Worm (Caenorhabditis elegans): ENCODE data around the gene K03B8.11.

K03B8.11 gene

ce11 chrV:11373918-11374317 is 16.4 kb downstream of the K03B8.11 start:
- no peak for TF ChIP-seq eor-1 (tag; optimal IDR thresholded peaks at IDR 0.05)
- no peak for TF ChIP-seq R02D3.7 (tag; optimal IDR thresholded peaks at IDR 0.05)
- TF ChIP-seq elt-3 (tag; optimal IDR thresholded peaks at IDR 0.05): no peak
- TF ChIP-seq unc-39 (tag; optimal IDR thresholded peaks at IDR 0.05): no peak

DNA sequence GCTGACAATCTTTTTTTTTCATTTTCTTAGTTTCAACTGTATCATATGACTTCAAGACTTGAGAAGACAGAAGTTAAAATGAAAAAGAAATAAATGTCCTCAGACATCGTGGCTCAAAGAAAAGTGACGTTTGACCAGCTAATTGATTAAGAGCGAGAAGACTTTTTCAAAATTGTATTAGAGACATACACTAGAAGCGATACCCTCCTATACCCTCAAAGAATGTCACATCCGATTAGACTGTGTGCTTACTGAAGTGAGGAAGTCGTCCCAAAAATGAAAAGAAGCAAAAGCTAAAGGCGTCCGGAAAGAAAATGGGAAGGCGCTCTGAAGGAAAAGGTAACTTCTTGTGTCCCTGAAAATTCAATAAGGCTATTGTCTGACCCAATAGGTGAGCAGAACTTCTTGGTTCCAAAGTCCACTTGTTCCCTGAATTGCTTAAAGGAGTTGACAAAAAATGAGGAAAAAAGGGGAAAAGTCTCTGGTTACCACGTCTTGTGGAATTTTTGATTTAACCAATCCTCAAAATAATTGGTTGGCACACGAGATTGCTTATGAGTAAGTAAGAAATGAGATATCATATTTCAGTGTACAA is 17.9 kb downstream of the K03B8.11 start:
- TF ChIP-seq unc-39 (tag; optimal IDR thresholded peaks at IDR 0.05): no peak
- no peak for TF ChIP-seq nhr-23 (tag; optimal IDR thresholded peaks at IDR 0.05)
- no peak for TF ChIP-seq jun-1 (tag; optimal IDR thresholded peaks at IDR 0.05)
- TF ChIP-seq R02D3.7 (tag; optimal IDR thresholded peaks at IDR 0.05): no peak
- no peak for TF ChIP-seq sea-2 (GFP tag; optimal IDR thresholded peaks at IDR 0.05)
- no peak for TF ChIP-seq egl-27 (tag; optimal IDR thresholded peaks at IDR 0.05)
- no peak for TF ChIP-seq ceh-28 (tag; optimal IDR thresholded peaks at IDR 0.05)
- TF ChIP-seq ztf-11 (tag; optimal IDR thresholded peaks at IDR 0.05): no peak
- no peak for TF ChIP-seq elt-2 (tag; optimal IDR thresholded peaks at IDR 0.05)
- TF ChIP-seq pha-4 (tag; optimal IDR thresholded peaks at IDR 0.05): no peak
- no peak for TF ChIP-seq pqm-1 (tag; optimal IDR thresholded peaks at IDR 0.05)
- no peak for TF ChIP-seq lin-15B (tag; optimal IDR thresholded peaks at IDR 0.05)
- no peak for TF ChIP-seq eor-1 (tag; optimal IDR thresholded peaks at IDR 0.05)
- TF ChIP-seq ZK546.5 (tag; optimal IDR thresholded peaks at IDR 0.05): no peak
- no peak for TF ChIP-seq nhr-25 (tag; optimal IDR thresholded peaks at IDR 0.05)
- TF ChIP-seq ceh-9 (tag; optimal IDR thresholded peaks at IDR 0.05): no peak
- TF ChIP-seq daf-12 (tag; optimal IDR thresholded peaks at IDR 0.05): no peak
- TF ChIP-seq ceh-16 (tag; optimal IDR thresholded peaks at IDR 0.05): no peak
- TF ChIP-seq nhr-12 (tag; optimal IDR thresholded peaks at IDR 0.05): no peak

DNA sequence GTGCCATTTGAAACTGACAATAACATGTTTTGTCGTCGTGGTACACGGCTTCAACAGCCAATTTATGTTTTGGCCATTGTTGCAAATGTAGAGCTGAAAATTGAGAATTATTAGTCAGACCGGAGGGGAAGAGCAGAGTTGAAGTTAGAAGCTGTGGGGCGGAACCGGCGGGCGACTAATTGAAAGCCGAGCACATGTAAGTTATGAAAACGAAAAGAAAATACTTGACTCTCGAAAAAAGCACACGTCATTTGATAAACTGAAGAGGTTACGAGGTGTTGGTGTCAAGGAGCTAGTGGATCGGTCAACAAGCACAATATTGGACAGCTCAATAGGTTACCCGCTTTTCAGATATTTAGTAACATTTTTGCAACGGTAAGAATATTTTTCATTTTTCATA is 24.2 kb downstream of the K03B8.11 start, which contains the start of gene dop-5:
Gene dop-5, minus strand, starts transcription at position 101 of the 400 bp plus-strand sequence.
- TF ChIP-seq elt-1 (tag; optimal IDR thresholded peaks at IDR 0.05) (no peak), ceh-9 (tag; optimal IDR thresholded peaks at IDR 0.05) (no peak), unc-39 (tag; optimal IDR thresholded peaks at IDR 0.05) (no peak), nhr-67 (tag; optimal IDR thresholded peaks at IDR 0.05) (no peak), nhr-11 (tag; optimal IDR thresholded peaks at IDR 0.05) (no peak), nhr-28 (tag; optimal IDR thresholded peaks at IDR 0.05) (no peak), R02D3.7 (tag; optimal IDR thresholded peaks at IDR 0.05) (no peak), ceh-82 (tag; optimal IDR thresholded peaks at IDR 0.05) (no peak)

- no peak for TF ChIP-seq aly-2 (tag; optimal IDR thresholded peaks at IDR 0.05)
- no peak for TF ChIP-seq elt-3 (tag; optimal IDR thresholded peaks at IDR 0.05)
- TF ChIP-seq mdl-1 (tag; optimal IDR thresholded peaks at IDR 0.05): no peak
Observed at ce11 chrV:11363575-11363974, 26.7 kb downstream of the K03B8.11 start.

DNA sequence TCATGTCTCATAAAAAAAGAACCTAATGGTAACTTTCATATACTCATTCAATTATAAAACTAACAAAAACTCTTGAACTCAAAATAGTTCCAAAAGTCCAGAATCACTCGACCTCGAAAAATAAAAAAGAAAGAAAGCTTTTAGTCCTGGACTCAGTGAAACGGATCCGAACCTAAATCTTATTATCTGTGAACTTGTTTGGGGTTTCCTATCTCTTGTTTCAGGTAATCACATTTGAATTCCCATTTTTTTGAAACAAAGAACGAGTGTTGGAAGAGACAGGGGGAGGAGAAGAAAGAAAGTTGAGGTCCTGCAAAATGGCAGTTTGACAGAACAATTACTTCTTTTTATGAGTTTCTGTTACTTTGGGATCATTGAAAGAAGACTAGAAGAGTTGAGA is 36.0 kb downstream of the K03B8.11 start:
- TF ChIP-seq daf-12 (tag; optimal IDR thresholded peaks at IDR 0.05): no peak
- no peak for TF ChIP-seq nhr-67 (tag; optimal IDR thresholded peaks at IDR 0.05)
- no peak for TF ChIP-seq jun-1 (tag; optimal IDR thresholded peaks at IDR 0.05)
- TF ChIP-seq ztf-11 (tag; optimal IDR thresholded peaks at IDR 0.05): no peak
- TF ChIP-seq R02D3.7 (tag; optimal IDR thresholded peaks at IDR 0.05): no peak
- no peak for TF ChIP-seq tbx-2 (tag; optimal IDR thresholded peaks at IDR 0.05)
- no peak for TF ChIP-seq nhr-12 (tag; optimal IDR thresholded peaks at IDR 0.05)
- TF ChIP-seq unc-62 (GFP tag; optimal IDR thresholded peaks at IDR 0.05): no peak
- no peak for TF ChIP-seq fkh-10 (GFP tag; optimal IDR thresholded peaks at IDR 0.05)
- TF ChIP-seq hmg-11 (tag; optimal IDR thresholded peaks at IDR 0.05): no peak
- TF ChIP-seq ceh-9 (tag; optimal IDR thresholded peaks at IDR 0.05): no peak
- TF ChIP-seq elt-3 (tag; optimal IDR thresholded peaks at IDR 0.05): no peak
- TF ChIP-seq nhr-11 (tag; optimal IDR thresholded peaks at IDR 0.05): no peak
- TF ChIP-seq ceh-82 (tag; optimal IDR thresholded peaks at IDR 0.05): no peak
- no peak for TF ChIP-seq elt-2 (tag; optimal IDR thresholded peaks at IDR 0.05)
- TF ChIP-seq nhr-23 (tag; optimal IDR thresholded peaks at IDR 0.05): no peak

DNA sequence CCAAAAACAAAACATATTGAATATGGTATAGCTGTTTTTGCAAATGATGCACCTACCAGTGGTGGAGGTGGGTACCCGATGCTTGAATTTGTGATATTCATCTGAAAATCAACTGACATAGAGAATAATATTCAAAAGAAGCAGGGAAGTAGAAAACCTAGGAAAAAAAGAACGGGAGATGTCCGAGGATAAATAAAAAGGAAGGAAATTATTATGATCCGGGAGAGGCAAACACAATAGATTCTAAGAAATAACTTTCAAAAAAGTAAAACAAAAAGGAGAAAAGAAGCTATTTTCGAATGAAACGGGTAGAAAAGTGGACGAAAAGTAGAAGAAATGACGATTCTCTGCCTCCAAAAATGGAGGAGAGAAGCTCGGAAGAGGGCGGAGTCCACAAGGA is 37.4 kb downstream of the K03B8.11 start, which contains the start of gene npr-25:
Gene npr-25, minus strand, starts transcription at position 101 of the 400 bp plus-strand sequence.
- no peak for TF ChIP-seq snpc-4 (tag; optimal IDR thresholded peaks at IDR 0.05)
- no peak for TF ChIP-seq ztf-4 (tag; optimal IDR thresholded peaks at IDR 0.05)
